Worm (Caenorhabditis elegans): ENCODE data around the gene W04G3.10.

DNA sequence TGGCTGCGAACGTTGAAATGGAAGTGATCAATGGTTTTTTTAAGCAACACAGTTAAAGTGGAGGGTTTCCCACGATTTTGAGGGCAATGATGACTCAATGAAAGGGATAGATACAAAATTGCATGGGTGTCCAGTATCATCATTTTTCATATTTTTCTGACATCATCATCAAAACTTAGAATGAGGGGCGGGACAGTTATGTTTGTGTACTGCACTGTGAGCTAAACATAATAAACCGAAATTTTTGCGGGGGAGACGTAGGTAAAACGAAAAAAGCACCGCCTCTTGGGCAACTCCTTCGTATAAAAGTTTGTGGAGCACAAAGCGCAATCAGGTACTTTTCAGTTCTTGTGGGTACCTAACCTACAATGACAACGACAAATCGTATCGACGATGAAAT is 24.4 kb downstream of the W04G3.10 start, which contains the start of gene C09F12.2:
- TF ChIP-seq ceh-39 (tag; optimal IDR thresholded peaks at IDR 0.05): no peak
- TF ChIP-seq blmp-1 (tag; optimal IDR thresholded peaks at IDR 0.05): no peak
- no peak for TF ChIP-seq nhr-12 (tag; optimal IDR thresholded peaks at IDR 0.05)
- TF ChIP-seq mep-1 (tag; optimal IDR thresholded peaks at IDR 0.05): no peak
- no peak for TF ChIP-seq nhr-28 (tag; optimal IDR thresholded peaks at IDR 0.05)
- no peak for TF ChIP-seq zip-8 (tag; optimal IDR thresholded peaks at IDR 0.05)
- no peak for TF ChIP-seq pha-4 (tag; optimal IDR thresholded peaks at IDR 0.05)
- TF ChIP-seq unc-39 (tag; optimal IDR thresholded peaks at IDR 0.05): no peak
- no peak for TF ChIP-seq unc-120 (tag; optimal IDR thresholded peaks at IDR 0.05; ENCODE audit: poor library complexity, severe bottlenecking)
- no peak for TF ChIP-seq unc-62 (GFP tag; optimal IDR thresholded peaks at IDR 0.05)
- no peak for TF ChIP-seq lin-13 (tag; optimal IDR thresholded peaks at IDR 0.05)
